Fruit fly (Drosophila melanogaster) whole organism, prepupa: ENCODE results near the gene CG13454.

Source experiments
- CG10631 ChIP-seq: fragments of 200-800 bp; sonication (Bioruptor generic); optimal IDR thresholded peaks from 2 replicates; lab custom pipeline; 2016; ENCODE audit warnings: missing biosample characterization, missing genetic modification characterization
- CG10669 ChIP-seq: fragments of 200-800 bp; sonication (Bioruptor generic); optimal IDR thresholded peaks from 3 replicates; lab custom pipeline; 2018; ENCODE audit warnings: missing biosample characterization, mild to moderate bottlenecking, missing genetic modification characterization, moderate library complexity
- CG11294 ChIP-seq: fragments of 200-800 bp; sonication (Bioruptor generic); IDR thresholded peaks from 2 replicates; pipeline ENCODE4 v1.3.6; 2022; ENCODE audit warnings: missing biosample characterization, missing genetic modification characterization
- CG11762 ChIP-seq: fragments of 200-800 bp; sonication (Bioruptor generic); optimal IDR thresholded peaks from 3 replicates; lab custom pipeline; 2016; ENCODE audit warnings: missing biosample characterization, missing genetic modification characterization; ENCODE audit not compliant: insufficient read depth
- CG11902 ChIP-seq: fragments of 200-800 bp; sonication (Bioruptor generic); optimal IDR thresholded peaks from 3 replicates; lab custom pipeline; 2016; ENCODE audit warnings: missing biosample characterization, missing genetic modification characterization
- CG15336 ChIP-seq: fragments of 200-800 bp; sonication (Bioruptor generic); IDR thresholded peaks from 2 replicates; pipeline ENCODE4 v1.3.6; 2022; ENCODE audit warnings: missing biosample characterization, missing genetic modification characterization
- CG1621 ChIP-seq: fragments of 200-800 bp; sonication (Bioruptor generic); optimal IDR thresholded peaks from 3 replicates; lab custom pipeline; 2018; ENCODE audit warnings: missing biosample characterization, mild to moderate bottlenecking, missing genetic modification characterization
- CG16779 ChIP-seq: fragments of 200-800 bp; sonication (Bioruptor generic); optimal IDR thresholded peaks from 3 replicates; lab custom pipeline; 2017; ENCODE audit warnings: missing biosample characterization, mild to moderate bottlenecking, missing genetic modification characterization
- CG3032 ChIP-seq: fragments of 200-800 bp; optimal IDR thresholded peaks from 2 replicates; lab custom pipeline; 2019; ENCODE audit warnings: missing biosample characterization, mild to moderate bottlenecking, missing genetic modification characterization, moderate library complexity
- CG31627 ChIP-seq: fragments of 200-800 bp; sonication (Bioruptor generic); optimal IDR thresholded peaks from 3 replicates; lab custom pipeline; 2016; ENCODE audit warnings: missing biosample characterization, missing genetic modification characterization
- CG32006 ChIP-seq: fragments of 200-800 bp; sonication (Bioruptor generic); optimal IDR thresholded peaks from 3 replicates; lab custom pipeline; 2017; ENCODE audit warnings: missing biosample characterization, mild to moderate bottlenecking, missing genetic modification characterization
- CG34406 ChIP-seq: fragments of 200-800 bp; sonication (Bioruptor generic); optimal IDR thresholded peaks from 3 replicates; lab custom pipeline; 2016; ENCODE audit warnings: missing biosample characterization, missing genetic modification characterization
- CG3919 ChIP-seq: fragments of 200-800 bp; sonication (Bioruptor generic); optimal IDR thresholded peaks from 3 replicates; lab custom pipeline; 2016; ENCODE audit warnings: missing biosample characterization, missing genetic modification characterization
- CG4318 ChIP-seq: fragments of 200-800 bp; sonication (Bioruptor generic); optimal IDR thresholded peaks from 3 replicates; lab custom pipeline; 2017; ENCODE audit warnings: missing biosample characterization, mild to moderate bottlenecking, missing genetic modification characterization
- CG6163 ChIP-seq: fragments of 200-800 bp; sonication (Bioruptor generic); IDR thresholded peaks from 3 replicates; pipeline ENCODE4 v1.3.6; 2022; ENCODE audit warnings: missing biosample characterization, missing genetic modification characterization
- CG6276 ChIP-seq: fragments of 200-800 bp; sonication (Bioruptor generic); optimal IDR thresholded peaks from 2 replicates; lab custom pipeline; 2017; ENCODE audit warnings: missing biosample characterization, mild to moderate bottlenecking, missing genetic modification characterization
- CG6792 ChIP-seq: fragments of 200-800 bp; sonication (Bioruptor generic); optimal IDR thresholded peaks from 3 replicates; lab custom pipeline; 2016; ENCODE audit warnings: missing biosample characterization, missing genetic modification characterization
- CG6808 ChIP-seq: fragments of 200-800 bp; sonication (Bioruptor generic); optimal IDR thresholded peaks from 3 replicates; lab custom pipeline; 2017; ENCODE audit warnings: missing biosample characterization, missing genetic modification characterization, mild to moderate bottlenecking, moderate library complexity, missing genetic modification reagents
- CG7368 ChIP-seq: fragments of 200-800 bp; sonication (Bioruptor generic); optimal IDR thresholded peaks from 3 replicates; lab custom pipeline; 2016; ENCODE audit warnings: missing biosample characterization, missing genetic modification characterization
- CG8119 ChIP-seq: fragments of 200-800 bp; sonication (Bioruptor generic); IDR thresholded peaks from 3 replicates; pipeline ENCODE4 v1.3.6; 2022; ENCODE audit warnings: missing biosample characterization, missing genetic modification characterization
- CG8319 ChIP-seq: fragments of 200-800 bp; sonication (Bioruptor generic); optimal IDR thresholded peaks from 3 replicates; lab custom pipeline; 2016; ENCODE audit warnings: missing biosample characterization, missing genetic modification characterization
- CG9139 ChIP-seq: fragments of 200-800 bp; sonication (Bioruptor generic); optimal IDR thresholded peaks from 3 replicates; lab custom pipeline; 2017; ENCODE audit warnings: missing biosample characterization, mild to moderate bottlenecking, missing genetic modification characterization
- Eip75B ChIP-seq: fragments of 200-800 bp; sonication (Bioruptor generic); optimal IDR thresholded peaks from 3 replicates; lab custom pipeline; 2016; ENCODE audit warnings: missing biosample characterization, missing genetic modification characterization
- Eip78C ChIP-seq: fragments of 200-800 bp; sonication (Bioruptor generic); peaks from one replicate; lab custom pipeline; 2016; ENCODE audit warnings: missing biosample characterization, missing genetic modification characterization
- Eip93F ChIP-seq: fragments of 200-800 bp; sonication (Bioruptor generic); optimal IDR thresholded peaks from 2 replicates; lab custom pipeline; 2016; ENCODE audit warnings: missing biosample characterization, mild to moderate bottlenecking, missing genetic modification characterization
- Ets96B ChIP-seq: fragments of 200-800 bp; optimal IDR thresholded peaks from 2 replicates; lab custom pipeline; 2019; ENCODE audit warnings: missing biosample characterization, mild to moderate bottlenecking, missing genetic modification characterization, moderate library complexity
- Hr38 ChIP-seq: sonication (Bioruptor generic); optimal IDR thresholded peaks from 2 replicates; lab custom pipeline; 2016; ENCODE audit warnings: missing biosample characterization, missing genetic modification characterization
- Hr39 ChIP-seq: fragments of 200-800 bp; sonication (Bioruptor generic); optimal IDR thresholded peaks from 2 replicates; lab custom pipeline; 2016; ENCODE audit warnings: missing biosample characterization, missing genetic modification characterization
- Hr4 ChIP-seq: fragments of 200-800 bp; sonication (Bioruptor generic); optimal IDR thresholded peaks from 3 replicates; lab custom pipeline; 2016; ENCODE audit warnings: missing biosample characterization, missing genetic modification characterization
- Lpt ChIP-seq: fragments of 200-800 bp; sonication (Bioruptor generic); optimal IDR thresholded peaks from 3 replicates; lab custom pipeline; 2016; ENCODE audit warnings: missing biosample characterization, missing genetic modification characterization
- OdsH ChIP-seq: fragments of 200-800 bp; sonication (Bioruptor generic); optimal IDR thresholded peaks from 3 replicates; lab custom pipeline; 2016; ENCODE audit warnings: missing biosample characterization, missing genetic modification characterization
- Smox ChIP-seq: fragments of 200-800 bp; sonication (Bioruptor generic); optimal IDR thresholded peaks from 3 replicates; lab custom pipeline; 2016; ENCODE audit warnings: missing biosample characterization, missing genetic modification characterization
- Sox102F ChIP-seq: fragments of 200-800 bp; sonication (Bioruptor generic); optimal IDR thresholded peaks from 2 replicates; lab custom pipeline; 2016; ENCODE audit warnings: missing biosample characterization, mild to moderate bottlenecking, missing genetic modification characterization
- Sox14 ChIP-seq: fragments of 200-800 bp; sonication (Bioruptor generic); optimal IDR thresholded peaks from 3 replicates; lab custom pipeline; 2016; ENCODE audit warnings: missing biosample characterization, missing genetic modification characterization
- achi ChIP-seq: fragments of 200-800 bp; sonication (Bioruptor generic); optimal IDR thresholded peaks from 3 replicates; lab custom pipeline; 2016; ENCODE audit warnings: missing biosample characterization, missing genetic modification characterization
- acj6 ChIP-seq: fragments of 200-800 bp; sonication (Bioruptor generic); optimal IDR thresholded peaks from 3 replicates; lab custom pipeline; 2016; ENCODE audit warnings: missing biosample characterization, missing genetic modification characterization
- cyc ChIP-seq: fragments of 200-800 bp; sonication (Bioruptor generic); optimal IDR thresholded peaks from 3 replicates; lab custom pipeline; 2016; ENCODE audit warnings: missing biosample characterization, missing genetic modification characterization
- dsx ChIP-seq: fragments of 200-800 bp; optimal IDR thresholded peaks from 3 replicates; lab custom pipeline; 2019; ENCODE audit warnings: missing biosample characterization, mild to moderate bottlenecking, missing genetic modification characterization, moderate library complexity; ENCODE audit not compliant: poor library complexity, severe bottlenecking
- eg ChIP-seq: fragments of 200-800 bp; sonication (Bioruptor generic); IDR thresholded peaks from 3 replicates; pipeline ENCODE4 v1.3.6; 2022; ENCODE audit warnings: missing biosample characterization, missing genetic modification characterization
- esn ChIP-seq: fragments of 200-800 bp; sonication (Bioruptor generic); optimal IDR thresholded peaks from 2 replicates; lab custom pipeline; 2016; ENCODE audit warnings: missing biosample characterization, mild to moderate bottlenecking, missing genetic modification characterization, moderate library complexity
- fd59A ChIP-seq: fragments of 200-800 bp; sonication (Bioruptor generic); optimal IDR thresholded peaks from 2 replicates; lab custom pipeline; 2017; ENCODE audit warnings: missing biosample characterization, mild to moderate bottlenecking, missing genetic modification characterization, missing genetic modification reagents
- fkh ChIP-seq: fragments of 200-800 bp; sonication (Bioruptor generic); optimal IDR thresholded peaks from 3 replicates; lab custom pipeline; 2017; ENCODE audit warnings: missing biosample characterization, mild to moderate bottlenecking, missing genetic modification characterization, moderate library complexity
- lz ChIP-seq: fragments of 200-800 bp; sonication (Bioruptor generic); optimal IDR thresholded peaks from 3 replicates; lab custom pipeline; 2016; ENCODE audit warnings: missing biosample characterization, missing genetic modification characterization
- net ChIP-seq: fragments of 200-800 bp; sonication (Bioruptor generic); optimal IDR thresholded peaks from 3 replicates; lab custom pipeline; 2016; ENCODE audit warnings: missing biosample characterization, missing genetic modification characterization
- pdm3 ChIP-seq: fragments of 200-800 bp; sonication (Bioruptor generic); optimal IDR thresholded peaks from 3 replicates; lab custom pipeline; 2016; ENCODE audit warnings: missing biosample characterization, missing genetic modification characterization
- salr ChIP-seq, 2 experiments: fragments of 200-800 bp; sonication (Bioruptor generic); optimal IDR thresholded peaks; 3 replicates each; lab custom pipeline; 2016 to 2018; ENCODE audit warnings: missing biosample characterization in 2 of 2, missing genetic modification characterization in 2 of 2, mild to moderate bottlenecking in 1 of 2
- spab ChIP-seq: fragments of 200-800 bp; sonication (Bioruptor generic); optimal IDR thresholded peaks from 2 replicates; lab custom pipeline; 2017; ENCODE audit warnings: missing biosample characterization, mild to moderate bottlenecking, missing genetic modification characterization, missing genetic modification reagents
- ss ChIP-seq, 2 experiments: fragments of 200-800 bp; sonication (Bioruptor generic); optimal IDR thresholded peaks; 2 replicates in 1 of 2; 3 replicates in 1 of 2; lab custom pipeline; 2017 to 2018; ENCODE audit warnings: mild to moderate bottlenecking in 2 of 2, missing biosample characterization in 2 of 2, missing genetic modification characterization in 2 of 2, moderate library complexity in 1 of 2
- svp ChIP-seq: fragments of 200-800 bp; sonication (Bioruptor generic); peaks from one replicate; lab custom pipeline; 2016; ENCODE audit warnings: missing biosample characterization, missing genetic modification characterization
- vri ChIP-seq: fragments of 200-800 bp; sonication (Bioruptor generic); optimal IDR thresholded peaks from 3 replicates; lab custom pipeline; 2016; ENCODE audit warnings: missing biosample characterization, mild to moderate bottlenecking, missing genetic modification characterization

Gene CG13454

DNA sequence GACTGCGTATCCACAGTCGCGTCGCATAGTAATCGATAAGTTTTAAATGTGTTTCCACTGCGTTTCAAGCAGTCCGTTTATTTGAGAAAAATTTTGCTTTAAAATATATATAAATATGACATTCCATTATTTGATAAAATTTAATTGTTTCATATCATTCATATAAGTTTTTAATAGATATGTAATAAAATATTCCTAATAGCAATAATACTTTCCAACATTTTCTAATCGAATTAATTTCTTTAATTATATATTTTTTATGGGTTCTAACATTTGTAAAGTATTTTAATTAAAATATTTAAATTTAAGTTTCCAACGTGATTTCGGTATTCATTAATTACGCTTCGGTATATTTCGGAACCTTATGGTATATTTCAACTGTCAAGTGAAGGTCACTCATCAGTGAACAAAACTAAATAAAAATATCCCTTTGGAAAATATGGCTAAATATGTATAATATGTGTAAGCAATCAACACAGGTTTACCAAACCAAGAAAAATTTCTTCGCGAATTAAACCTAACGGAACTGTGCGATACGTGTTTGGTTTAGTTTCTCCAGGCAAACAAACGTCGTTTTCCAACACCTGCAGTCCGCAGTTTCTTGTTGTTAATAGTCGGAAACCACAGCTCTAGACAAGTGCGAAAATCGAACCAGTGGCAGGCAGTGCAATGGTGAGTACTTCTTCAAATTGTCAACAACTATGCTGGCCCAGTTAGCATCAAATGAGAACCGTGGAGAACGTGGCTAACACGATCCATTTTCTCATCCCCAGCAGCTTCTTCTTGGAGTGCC, 46.4 kb upstream of the CG13454 start, which contains the start of the genes CG7739 and SCCRO:
CG7739 (minus strand) TSS at position 8 of the 793 bp plus-strand sequence.
SCCRO (plus strand) TSS at position 370 of the 793 bp plus-strand sequence.
- peak; percentile 53 for TF ChIP-seq esn (GFP tag; lab: Kevin White, UChicago)
- TF ChIP-seq Hr4 = peak; percentile 30
- peak; percentile 51; the same call in 2 of the 3 replicates for TF ChIP-seq CG6163 (GFP tag; lab: Robert Waterston, UW)
- TF ChIP-seq CG15336 = peak; percentile 51; the same call in 1 of the 2 replicates
- peak; percentile 2 for TF ChIP-seq Eip75B
- TF ChIP-seq Smox (GFP tag; lab: Kevin White, UChicago) = no peak
- no peak for TF ChIP-seq CG32006 (GFP tag; lab: Kevin White, UChicago)
- peak; percentile 25 for TF ChIP-seq Sox14
- no peak for TF ChIP-seq ss (GFP tag; optimal IDR thresholded peaks at IDR 0.05; lab: Kevin White, UChicago)
- peak; percentile 71 for TF ChIP-seq svp (GFP tag; lab: Kevin White, UChicago)
- peak; percentile 17 for TF ChIP-seq lz (GFP tag; lab: Kevin White, UChicago)
- TF ChIP-seq CG34406 (GFP tag; lab: Kevin White, UChicago) = peak; percentile 32
- no peak for TF ChIP-seq CG8319 (GFP tag; lab: Kevin White, UChicago)
- TF ChIP-seq CG7368 (GFP tag; lab: Kevin White, UChicago) = no peak
- no peak for TF ChIP-seq CG16779 (tag; lab: Kevin White, UChicago)
- TF ChIP-seq Lpt = no peak
- TF ChIP-seq dsx (GFP tag; lab: Kevin White, UChicago) = no peak
- TF ChIP-seq eg = peak; percentile 86
- peak; percentile 38 for TF ChIP-seq CG31627 (GFP tag; lab: Kevin White, UChicago)
- TF ChIP-seq Sox102F (GFP tag; lab: Kevin White, UChicago) = peak; percentile 36
- TF ChIP-seq cyc (GFP tag; lab: Kevin White, UChicago) = peak; percentile 23
- TF ChIP-seq spab (GFP tag; lab: Kevin White, UChicago) = no peak
- no peak for TF ChIP-seq CG11902 (GFP tag; lab: Kevin White, UChicago)
- TF ChIP-seq pdm3 (GFP tag; lab: Kevin White, UChicago) = no peak
- no peak for TF ChIP-seq CG9139 (GFP tag; lab: Kevin White, UChicago)
- peak; percentile 21 for TF ChIP-seq CG10669 (GFP tag; lab: Kevin White, UChicago)
- TF ChIP-seq CG1621 = no peak
- TF ChIP-seq fd59A (GFP tag; lab: Kevin White, UChicago) = no peak
- TF ChIP-seq Hr38 (GFP tag; lab: Kevin White, UChicago) = no peak
- TF ChIP-seq Hr39 (GFP tag; lab: Kevin White, UChicago) = peak; percentile 11
- no peak for TF ChIP-seq OdsH (GFP tag; lab: Kevin White, UChicago)
- TF ChIP-seq CG6808 (GFP tag; lab: Kevin White, UChicago) = no peak
- peak; percentile 33 for TF ChIP-seq acj6 (GFP tag; lab: Kevin White, UChicago)
- TF ChIP-seq CG3032 (tag; lab: Kevin White, UChicago) = peak; percentile 59
- no peak for TF ChIP-seq achi (GFP tag; lab: Kevin White, UChicago)
- peak; percentile 57; the same call in 2 of the 3 replicates for TF ChIP-seq CG8119
- TF ChIP-seq Ets96B (tag; lab: Kevin White, UChicago) = peak; percentile 56
- peak; percentile 65 for TF ChIP-seq Eip78C (GFP tag; lab: Kevin White, UChicago)
- TF ChIP-seq Eip93F (GFP tag; lab: Kevin White, UChicago) = peak; percentile 64
- no peak for TF ChIP-seq CG6792
- peak; percentile 44 for TF ChIP-seq vri (GFP tag; lab: Kevin White, UChicago)
- 0 out of 2 replicates have a peak, but pooled peaks have one; percentile 37 for TF ChIP-seq CG11294 (GFP tag; lab: Robert Waterston, UW)
- peak; percentile 42 for TF ChIP-seq fkh (GFP tag; lab: Kevin White, UChicago)
- TF ChIP-seq CG10631 (GFP tag; lab: Kevin White, UChicago) = peak; percentile 43
- peak; percentile 20 for TF ChIP-seq net (GFP tag; lab: Kevin White, UChicago)
- TF ChIP-seq CG3919 (GFP tag; lab: Kevin White, UChicago) = peak; percentile 50
- no peak for TF ChIP-seq CG4318
- no peak for TF ChIP-seq CG6276
- TF ChIP-seq CG11762 = no peak
- TF ChIP-seq salr (GFP tag; optimal IDR thresholded peaks at IDR 0.05; lab: Kevin White, UChicago) = no peak
